Worm (Caenorhabditis elegans): ENCODE measurements around the gene srx-130.

- peak; percentile 58 for TF ChIP-seq lin-14 (GFP tag; optimal IDR thresholded peaks at IDR 0.05)
- TF ChIP-seq nhr-28 (tag; optimal IDR thresholded peaks at IDR 0.05): no peak
- TF ChIP-seq alr-1 (tag; optimal IDR thresholded peaks at IDR 0.05; ENCODE audit: borderline replicate concordance): no peak
- no peak for TF ChIP-seq nhr-90 (tag; optimal IDR thresholded peaks at IDR 0.05; ENCODE audit: poor library complexity)
- TF ChIP-seq aly-2 (tag; optimal IDR thresholded peaks at IDR 0.05): no peak
- TF ChIP-seq fkh-10 (GFP tag; optimal IDR thresholded peaks at IDR 0.05): no peak
Observed at ce11 chrV:13880163-13880562, 36.9 kb downstream of the srx-130 start.

All from whole organism, L1 larva.